Fruit fly (Drosophila melanogaster) whole organism, embryonic: ENCODE results near the gene Csk.

Experiments
- CG15696 ChIP-seq: fragments of 200-800 bp; sonication (Bioruptor generic); optimal IDR thresholded peaks from 2 replicates; lab custom pipeline; 2019; ENCODE audit warnings: missing biosample characterization, mild to moderate bottlenecking, missing genetic modification characterization, moderate library complexity
- HHEX ChIP-seq: fragments of 200-800 bp; sonication (Bioruptor generic); optimal IDR thresholded peaks from 3 replicates; lab custom pipeline; 2017; ENCODE audit warnings: missing biosample characterization, mild to moderate bottlenecking, missing genetic modification characterization, missing genetic modification reagents

DNA sequence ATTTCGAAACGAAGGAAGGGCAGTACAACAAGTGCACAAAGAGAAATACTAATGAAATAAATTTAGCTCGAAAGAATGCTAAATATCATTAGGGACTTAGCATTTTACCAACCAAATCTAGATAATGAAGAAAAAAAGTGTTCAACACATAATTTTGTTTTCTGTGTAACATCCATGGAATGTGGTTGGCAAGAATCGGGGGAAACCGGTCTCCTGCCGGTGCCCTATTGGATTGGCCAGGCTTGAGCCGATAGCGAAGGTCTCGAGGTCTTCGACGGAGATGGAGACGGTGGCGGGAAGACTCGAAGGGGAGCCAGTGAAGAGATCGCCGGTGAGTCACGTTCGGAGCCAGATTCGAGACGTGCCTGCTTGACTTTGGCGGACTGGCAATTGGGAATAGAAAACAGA, 7.3 kb upstream of the Csk start:
- no peak for TF ChIP-seq HHEX (GFP tag; lab: Kevin White, UChicago)
- no peak for TF ChIP-seq CG15696 (tag; lab: Kevin White, UChicago)
